Fruit fly (Drosophila melanogaster): ENCODE measurements around the gene ome.

- TF ChIP-seq Pdp1 (GFP tag; optimal IDR thresholded peaks at IDR 0.05) (peak in 1 of 2 experiments; percentile 28), CG11398 (GFP tag; optimal IDR thresholded peaks at IDR 0.05) (no peak), Hr39 (optimal IDR thresholded peaks at IDR 0.05) (no peak)
Observed at dm6 chr3L:14645934-14646333, 26.7 kb upstream of the ome start.

Data from whole organism, embryonic.